Fruit fly (Drosophila melanogaster) whole organism, embryonic: ENCODE results near the gene dsx.

Experiments used
- Abd-B ChIP-seq: fragments of 200-800 bp; sonication (Bioruptor generic); optimal IDR thresholded peaks from 2 replicates; lab custom pipeline; 2018; ENCODE audit warnings: missing biosample characterization, mild to moderate bottlenecking, missing genetic modification characterization, moderate library complexity
- Blimp-1 ChIP-seq: fragments of 200-800 bp; sonication (Bioruptor generic); optimal IDR thresholded peaks from 3 replicates; lab custom pipeline; 2018; ENCODE audit warnings: missing biosample characterization, missing genetic modification characterization, mild to moderate bottlenecking, moderate library complexity, missing genetic modification reagents
- CG10462 ChIP-seq: fragments of 200-800 bp; sonication (Bioruptor generic); optimal IDR thresholded peaks from 2 replicates; lab custom pipeline; 2016; ENCODE audit warnings: missing biosample characterization, missing genetic modification characterization
- CG11085 ChIP-seq: fragments of 200-800 bp; sonication (Bioruptor generic); IDR thresholded peaks from 2 replicates; pipeline ENCODE4 v1.3.6; 2022; ENCODE audit warnings: missing biosample characterization, missing genetic modification characterization
- CG12659 ChIP-seq: fragments of 200-800 bp; sonication (Bioruptor generic); optimal IDR thresholded peaks from 3 replicates; lab custom pipeline; 2017; ENCODE audit warnings: mild to moderate bottlenecking, missing biosample characterization, missing genetic modification reagents, missing genetic modification characterization
- CG14441 ChIP-seq: fragments of 200-800 bp; sonication (Bioruptor generic); IDR thresholded peaks from 2 replicates; pipeline ENCODE4 v1.3.6; 2022; ENCODE audit warnings: missing biosample characterization, missing genetic modification characterization
- CG14860 ChIP-seq: fragments of 200-800 bp; sonication (Bioruptor generic); IDR thresholded peaks from 3 replicates; pipeline ENCODE4 v1.3.6; 2022; ENCODE audit warnings: missing biosample characterization, missing genetic modification characterization; ENCODE audit not compliant: partially characterized antibody
- CG17361 ChIP-seq: fragments of 200-800 bp; sonication (Bioruptor generic); IDR thresholded peaks from 3 replicates; pipeline ENCODE4 v1.3.6; 2022; ENCODE audit warnings: missing biosample characterization, missing genetic modification characterization
- CG17385 ChIP-seq: fragments of 200-800 bp; sonication (Bioruptor generic); optimal IDR thresholded peaks from 3 replicates; lab custom pipeline; 2018; ENCODE audit warnings: missing biosample characterization, mild to moderate bottlenecking, missing genetic modification characterization
- CG2116 ChIP-seq: fragments of 200-800 bp; sonication (Bioruptor generic); optimal IDR thresholded peaks from 3 replicates; lab custom pipeline; 2018; ENCODE audit warnings: missing biosample characterization, mild to moderate bottlenecking, missing genetic modification characterization
- CG2712 ChIP-seq: fragments of 200-800 bp; optimal IDR thresholded peaks from 3 replicates; lab custom pipeline; 2019; ENCODE audit warnings: missing biosample characterization, mild to moderate bottlenecking, missing genetic modification characterization, moderate library complexity
- CG30403 ChIP-seq: fragments of 200-800 bp; sonication (Bioruptor generic); optimal IDR thresholded peaks from 3 replicates; lab custom pipeline; 2016; ENCODE audit warnings: missing biosample characterization, missing genetic modification characterization
- CG5953 ChIP-seq: fragments of 200-800 bp; sonication (Bioruptor generic); IDR thresholded peaks from 2 replicates; pipeline ENCODE4 v1.3.6; 2022; ENCODE audit warnings: missing biosample characterization, missing genetic modification characterization
- CG6272 ChIP-seq: fragments of 200-800 bp; sonication (Bioruptor generic); IDR thresholded peaks from 2 replicates; pipeline ENCODE4 v1.3.6; 2022; ENCODE audit warnings: missing biosample characterization, missing genetic modification characterization
- CG6654 ChIP-seq: fragments of 200-800 bp; sonication (Bioruptor generic); optimal IDR thresholded peaks from 2 replicates; lab custom pipeline; 2017; ENCODE audit warnings: missing biosample characterization, mild to moderate bottlenecking, missing genetic modification characterization
- CG8388 ChIP-seq: fragments of 200-800 bp; sonication (Bioruptor generic); optimal IDR thresholded peaks from 2 replicates; lab custom pipeline; 2019; ENCODE audit warnings: missing biosample characterization, mild to moderate bottlenecking, missing genetic modification characterization, moderate library complexity
- CG8478 ChIP-seq: fragments of >200 bp; optimal IDR thresholded peaks from 2 replicates; lab custom pipeline; 2018
- CG9727 ChIP-seq: fragments of 200-800 bp; sonication (Bioruptor generic); optimal IDR thresholded peaks from 3 replicates; lab custom pipeline; 2017; ENCODE audit warnings: missing biosample characterization, mild to moderate bottlenecking, missing genetic modification characterization
- CHES-1-like ChIP-seq: fragments of 200-800 bp; sonication (Bioruptor generic); optimal IDR thresholded peaks from 2 replicates; lab custom pipeline; 2016; ENCODE audit warnings: missing biosample characterization, missing genetic modification characterization
- D ChIP-seq, 2 experiments: fragments of 200-800 bp in 1 of 2; fragments of >200 bp in 1 of 2; sonication (Bioruptor generic) in 1 of 2; optimal IDR thresholded peaks; 2 replicates in 1 of 2; 3 replicates in 1 of 2; lab custom pipeline; 2017; ENCODE audit warnings: mild to moderate bottlenecking in 1 of 2, missing biosample characterization in 1 of 2, missing genetic modification characterization in 1 of 2, missing genetic modification reagents in 1 of 2
- Ets65A ChIP-seq: fragments of 200-800 bp; sonication (Bioruptor generic); peaks from one replicate; lab custom pipeline; 2016; ENCODE audit warnings: missing biosample characterization, missing genetic modification characterization
- H15 ChIP-seq: fragments of 200-800 bp; sonication (Bioruptor generic); IDR thresholded peaks from 3 replicates; pipeline ENCODE4 v1.3.6; 2022; ENCODE audit warnings: missing biosample characterization, missing genetic modification characterization
- Med ChIP-seq: fragments of 200-800 bp; sonication (Bioruptor generic); peaks from one replicate; lab custom pipeline; 2016; ENCODE audit warnings: missing biosample characterization, missing genetic modification characterization, mild to moderate bottlenecking, inconsistent platforms, moderate library complexity
- NC2β ChIP-seq: fragments of 200-800 bp; sonication (Bioruptor generic); optimal IDR thresholded peaks from 2 replicates; lab custom pipeline; 2016; ENCODE audit warnings: missing biosample characterization, missing genetic modification characterization
- Ptx1 ChIP-seq: fragments of 200-800 bp; sonication (Bioruptor generic); IDR thresholded peaks from 2 replicates; pipeline ENCODE4 v1.3.6; 2022; ENCODE audit warnings: missing biosample characterization, missing genetic modification characterization
- Rx ChIP-seq: fragments of 200-800 bp; sonication (Bioruptor generic); IDR thresholded peaks from 2 replicates; pipeline ENCODE4 v1.3.6; 2022; ENCODE audit warnings: missing biosample characterization, missing genetic modification characterization
- Scr ChIP-seq: fragments of 200-800 bp; sonication (Bioruptor generic); IDR thresholded peaks from 2 replicates; pipeline ENCODE4 v1.3.6; 2022; ENCODE audit warnings: missing biosample characterization, missing genetic modification characterization; ENCODE audit not compliant: partially characterized antibody
- Six4 ChIP-seq: fragments of 200-800 bp; sonication (Bioruptor generic); optimal IDR thresholded peaks from 2 replicates; lab custom pipeline; 2016; ENCODE audit warnings: missing biosample characterization, missing genetic modification characterization
- Xrp1 ChIP-seq: fragments of 200-800 bp; sonication (Bioruptor generic); IDR thresholded peaks from 2 replicates; pipeline ENCODE4 v1.3.6; 2022; ENCODE audit warnings: missing biosample characterization, missing genetic modification characterization
- ato ChIP-seq: fragments of 200-800 bp; sonication (Bioruptor generic); IDR thresholded peaks from 2 replicates; pipeline ENCODE4 v1.3.6; 2022; ENCODE audit warnings: missing biosample characterization, missing genetic modification characterization; ENCODE audit not compliant: partially characterized antibody
- chif ChIP-seq, 2 experiments: fragments of 200-800 bp; sonication (Bioruptor generic); optimal IDR thresholded peaks; 3 replicates each; lab custom pipeline; 2016; ENCODE audit warnings: missing biosample characterization in 2 of 2, missing genetic modification characterization in 2 of 2
- disco-r ChIP-seq: fragments of 200-800 bp; sonication (Bioruptor generic); optimal IDR thresholded peaks from 2 replicates; lab custom pipeline; 2016; ENCODE audit warnings: missing biosample characterization, missing genetic modification characterization
- fru ChIP-seq: fragments of >200 bp; optimal IDR thresholded peaks from 2 replicates; lab custom pipeline; 2017
- gsb-n ChIP-seq: fragments of 200-800 bp; sonication (Bioruptor generic); optimal IDR thresholded peaks from 3 replicates; lab custom pipeline; 2018; ENCODE audit warnings: missing biosample characterization, mild to moderate bottlenecking, missing genetic modification characterization
- gt ChIP-seq: fragments of 200-800 bp; sonication (Bioruptor generic); IDR thresholded peaks from 2 replicates; pipeline ENCODE4 v1.3.6; 2022; ENCODE audit warnings: missing biosample characterization, missing genetic modification characterization
- ham ChIP-seq: fragments of 200-800 bp; sonication (Bioruptor generic); IDR thresholded peaks from 2 replicates; pipeline ENCODE4 v1.3.6; 2022; ENCODE audit warnings: missing biosample characterization, missing genetic modification characterization
- hb ChIP-seq: fragments of 200-800 bp; sonication (Bioruptor generic); IDR thresholded peaks from 3 replicates; pipeline ENCODE4 v1.3.6; 2022; ENCODE audit warnings: missing biosample characterization, missing genetic modification characterization; ENCODE audit not compliant: partially characterized antibody
- ind ChIP-seq: fragments of 200-800 bp; sonication (Bioruptor generic); optimal IDR thresholded peaks from 3 replicates; lab custom pipeline; 2016; ENCODE audit warnings: missing biosample characterization, missing genetic modification characterization
- kah ChIP-seq: fragments of 200-800 bp; sonication (Bioruptor generic); optimal IDR thresholded peaks from 2 replicates; lab custom pipeline; 2018; ENCODE audit warnings: missing biosample characterization, mild to moderate bottlenecking, missing genetic modification characterization
- ken ChIP-seq: fragments of 200-800 bp; sonication (Bioruptor generic); IDR thresholded peaks from 3 replicates; pipeline ENCODE4 v1.3.6; 2022; ENCODE audit warnings: missing biosample characterization, missing genetic modification characterization
- klu ChIP-seq: fragments of 200-800 bp; sonication (Bioruptor generic); IDR thresholded peaks from 2 replicates; pipeline ENCODE4 v1.3.6; 2022; ENCODE audit warnings: missing biosample characterization, missing genetic modification characterization
- nerfin-2 ChIP-seq: fragments of 200-800 bp; sonication (Bioruptor generic); IDR thresholded peaks from 2 replicates; pipeline ENCODE4 v1.3.6; 2022; ENCODE audit warnings: missing biosample characterization, missing genetic modification characterization; ENCODE audit not compliant: partially characterized antibody
- onecut ChIP-seq: fragments of 200-800 bp; sonication (Bioruptor generic); IDR thresholded peaks from 2 replicates; pipeline ENCODE4 v1.3.6; 2022; ENCODE audit warnings: missing biosample characterization, missing genetic modification characterization
- repo ChIP-seq: fragments of 200-800 bp; sonication (Bioruptor generic); optimal IDR thresholded peaks from 2 replicates; lab custom pipeline; 2016; ENCODE audit warnings: missing biosample characterization, missing genetic modification characterization
- ro ChIP-seq: fragments of 200-800 bp; sonication (Bioruptor generic); IDR thresholded peaks from 2 replicates; pipeline ENCODE4 v1.3.6; 2022; ENCODE audit warnings: missing biosample characterization, missing genetic modification characterization
- slou ChIP-seq: fragments of 200-800 bp; sonication (Bioruptor generic); optimal IDR thresholded peaks from 3 replicates; lab custom pipeline; 2016; ENCODE audit warnings: missing biosample characterization, missing genetic modification characterization
- sug ChIP-seq: fragments of 200-800 bp; optimal IDR thresholded peaks from 2 replicates; lab custom pipeline; 2019; ENCODE audit warnings: missing biosample characterization, mild to moderate bottlenecking, missing genetic modification characterization, moderate library complexity
- vfl ChIP-seq: fragments of 200-800 bp; sonication (Bioruptor generic); optimal IDR thresholded peaks from 2 replicates; lab custom pipeline; 2016; ENCODE audit warnings: missing biosample characterization, missing genetic modification characterization
- wdn ChIP-seq: fragments of 200-800 bp; sonication (Bioruptor generic); IDR thresholded peaks from 2 replicates; pipeline ENCODE4 v1.3.6; 2022; ENCODE audit warnings: missing biosample characterization, missing genetic modification characterization
- zfh1 ChIP-seq: fragments of 200-800 bp; sonication (Bioruptor generic); IDR thresholded peaks from 3 replicates; pipeline ENCODE4 v1.3.6; 2022; ENCODE audit warnings: missing biosample characterization, missing genetic modification characterization

Gene dsx

dm6 chr3R:7962778-7963494 is 4.3 kb downstream of the dsx start (continued):
- peak; percentile 57; the same call in 1 of the 3 replicates for TF ChIP-seq zfh1 (GFP tag; lab: Robert Waterston, UW)
- peak; percentile 22 for TF ChIP-seq CG10462 (GFP tag; lab: Kevin White, UChicago)
- TF ChIP-seq CG17361 (GFP tag; lab: Robert Waterston, UW), result peak; percentile 93
- peak; percentile 32 for TF ChIP-seq Blimp-1 (GFP tag; lab: Kevin White, UChicago)
- peak; percentile 51 for TF ChIP-seq Abd-B (GFP tag; lab: Kevin White, UChicago)
- no peak for TF ChIP-seq ato (GFP tag; lab: Robert Waterston, UW)
- no peak for TF ChIP-seq disco-r (GFP tag; lab: Kevin White, UChicago)
- no peak for TF ChIP-seq NC2β (GFP tag; lab: Kevin White, UChicago)
- TF ChIP-seq CG14860 (GFP tag; lab: Robert Waterston, UW), result 0 out of 3 replicates have a peak, but pooled peaks have one; percentile 34
- TF ChIP-seq ind (GFP tag; lab: Kevin White, UChicago), result no peak
- TF ChIP-seq onecut (GFP tag; lab: Robert Waterston, UW), result peak; percentile 1; the same call in 1 of the 2 replicates
- TF ChIP-seq CHES-1-like (GFP tag; lab: Kevin White, UChicago), result no peak
- TF ChIP-seq hb (GFP tag; lab: Robert Waterston, UW), result 0 out of 3 replicates have a peak, but pooled peaks have one; percentile 10
- TF ChIP-seq CG6654 (GFP tag; lab: Kevin White, UChicago), result peak; percentile 55
- peak; percentile 13 for TF ChIP-seq slou (GFP tag; lab: Kevin White, UChicago)
- TF ChIP-seq CG2116, result peak; percentile 25
- TF ChIP-seq CG5953, result peak; percentile 46; the same call in 1 of the 2 replicates
- TF ChIP-seq gt, result no peak
- TF ChIP-seq H15 (GFP tag; lab: Robert Waterston, UW), result peak; percentile 49; the same call in 1 of the 3 replicates
- peak; percentile 29 for TF ChIP-seq gsb-n (tag; lab: Kevin White, UChicago)
- peak; percentile 53 for TF ChIP-seq CG8388 (GFP tag; lab: Kevin White, UChicago)
- TF ChIP-seq CG6272 (GFP tag; lab: Robert Waterston, UW), result 0 out of 2 replicates have a peak, but pooled peaks have one; percentile 6
- TF ChIP-seq Ptx1, result peak; percentile 56
- no peak for TF ChIP-seq repo (GFP tag; lab: Kevin White, UChicago)
- TF ChIP-seq sug, result no peak
- peak; percentile 4 to 10 for TF ChIP-seq chif (GFP tag; optimal IDR thresholded peaks at IDR 0.05; lab: Kevin White, UChicago)
- no peak for TF ChIP-seq CG14441 (GFP tag; lab: Robert Waterston, UW)
- no peak for TF ChIP-seq vfl (GFP tag; lab: Kevin White, UChicago)
- no peak for TF ChIP-seq CG11085 (GFP tag; lab: Robert Waterston, UW)
- TF ChIP-seq Scr, result no peak
- peak; percentile 82 for TF ChIP-seq CG9727 (GFP tag; lab: Kevin White, UChicago)
- no peak for TF ChIP-seq nerfin-2 (GFP tag; lab: Robert Waterston, UW)
- TF ChIP-seq Ets65A (GFP tag; lab: Kevin White, UChicago), result peak; percentile 10
- no peak for TF ChIP-seq fru (lab: Kevin White, UChicago)
- peak; percentile 6 for TF ChIP-seq CG12659 (GFP tag; lab: Kevin White, UChicago)
- TF ChIP-seq Xrp1 (GFP tag; lab: Robert Waterston, UW), result peak; percentile 61; the same call in 1 of the 2 replicates
- no peak for TF ChIP-seq klu
- TF ChIP-seq Rx (GFP tag; lab: Robert Waterston, UW), result no peak
- peak; percentile 61 for TF ChIP-seq Med (GFP tag; lab: Kevin White, UChicago)
- TF ChIP-seq D (optimal IDR thresholded peaks at IDR 0.05; lab: Kevin White, UChicago), result no peak
- peak; percentile 85 for TF ChIP-seq D (GFP tag; optimal IDR thresholded peaks at IDR 0.05; lab: Kevin White, UChicago)
- TF ChIP-seq wdn (GFP tag; lab: Robert Waterston, UW), result no peak
- TF ChIP-seq ro (GFP tag; lab: Robert Waterston, UW), result peak; percentile 10; the same call in 1 of the 2 replicates
- TF ChIP-seq CG8478 (lab: Kevin White, UChicago), result peak; percentile 72
- TF ChIP-seq ken, result no peak
- no peak for TF ChIP-seq kah (GFP tag; lab: Kevin White, UChicago)
- peak; percentile 27 for TF ChIP-seq CG17385 (GFP tag; lab: Kevin White, UChicago)
- TF ChIP-seq CG2712 (tag; lab: Kevin White, UChicago), result peak; percentile 76
- peak; percentile 34 for TF ChIP-seq Six4 (GFP tag; lab: Kevin White, UChicago)
- TF ChIP-seq CG30403, result peak; percentile 58
- TF ChIP-seq ham (GFP tag; lab: Robert Waterston, UW), result no peak
